Worm (Caenorhabditis elegans) whole organism, early embryonic: ENCODE data around the gene nac-3.

Experiments
- aly-1 ChIP-seq: sonication (generic microtip); optimal IDR thresholded peaks from 2 replicates; lab custom pipeline; 2016; ENCODE audit warnings: missing genetic modification characterization, missing compliant biosample characterization
- flt-1 ChIP-seq: fragments of 200-800 bp; sonication (Bioruptor generic); IDR thresholded peaks from 2 replicates; pipeline ENCODE4 v1.3.6; 2022; ENCODE audit warnings: missing genetic modification characterization, missing compliant biosample characterization

ce11 chrIII:10152495-10152894 lies at the start of gene nac-3:
- TF ChIP-seq aly-1 (tag; lab: Kevin White, UChicago) (no peak), flt-1 (GFP tag; lab: Robert Waterston, UW) (no peak)
